Worm (Caenorhabditis elegans) whole organism, L4 larva: Measurements from ENCODE around the gene ceh-48.

Source experiments
- F26F4.8 ChIP-seq: fragments of 200-800 bp; sonication (Bioruptor generic); conservative IDR thresholded peaks from 2 replicates; pipeline ENCODE4 v1.3.6; 2022; ENCODE audit warnings: missing genetic modification characterization, missing compliant biosample characterization
- F37D6.2 ChIP-seq: sonication (generic microtip); optimal IDR thresholded peaks from 2 replicates; lab custom pipeline; 2016; ENCODE audit warnings: mild to moderate bottlenecking, missing genetic modification characterization, missing compliant biosample characterization
- F49E8.2 ChIP-seq: sonication (generic microtip); optimal IDR thresholded peaks from 2 replicates; lab custom pipeline; 2016; ENCODE audit warnings: missing compliant biosample characterization, mild to moderate bottlenecking, missing genetic modification characterization, borderline replicate concordance
- Y48G9A.11 ChIP-seq: fragments of 200-800 bp; sonication (Bioruptor generic); IDR thresholded peaks from 2 replicates; pipeline ENCODE4 v1.3.6; 2022; ENCODE audit warnings: missing genetic modification reagents, missing genetic modification characterization, missing compliant biosample characterization
- Y75B8A.6 ChIP-seq: fragments of 200-800 bp; sonication (Bioruptor generic); IDR thresholded peaks from 2 replicates; pipeline ENCODE4 v1.3.6; 2022; ENCODE audit warnings: missing genetic modification reagents, missing genetic modification characterization, missing compliant biosample characterization
- ZK337.2 ChIP-seq: fragments of 200-800 bp; sonication (Bioruptor generic); IDR thresholded peaks from 2 replicates; pipeline ENCODE4 v1.3.6; 2022; ENCODE audit warnings: missing genetic modification reagents, missing genetic modification characterization, missing compliant biosample characterization
- aha-1 ChIP-seq: fragments of 150-350 bp; peaks from one replicate; lab custom pipeline; 2014; ENCODE audit warnings: missing biosample characterization, missing genetic modification characterization
- attf-4 ChIP-seq: sonication (generic microtip); optimal IDR thresholded peaks from 3 replicates; lab custom pipeline; 2017; ENCODE audit warnings: missing biosample characterization, missing genetic modification characterization
- ctbp-1 ChIP-seq: fragments of 200-800 bp; sonication (Bioruptor generic); IDR thresholded peaks from 2 replicates; pipeline ENCODE4 v1.3.6; 2022; ENCODE audit warnings: missing genetic modification reagents, missing genetic modification characterization, missing compliant biosample characterization
- daf-16 ChIP-seq, 3 experiments: sonication (generic microtip); optimal IDR thresholded peaks; 2 replicates each; lab custom pipeline; 2016 to 2017; ENCODE audit warnings: missing genetic modification characterization in 3 of 3, missing genetic modification reagents in 3 of 3, mild to moderate bottlenecking in 2 of 3, missing compliant biosample characterization in 2 of 3, missing biosample characterization in 1 of 3, moderate library complexity in 1 of 3
- egl-43 ChIP-seq: fragments of 200-800 bp; sonication (Bioruptor generic); IDR thresholded peaks from 2 replicates; pipeline ENCODE4 v1.3.6; 2022; ENCODE audit warnings: missing genetic modification reagents, missing genetic modification characterization, missing compliant biosample characterization
- fkh-10 ChIP-seq: fragments of 150-350 bp; optimal IDR thresholded peaks from 2 replicates; lab custom pipeline; 2014; ENCODE audit warnings: missing biosample characterization, missing genetic modification reagents, missing genetic modification characterization
- gei-8 ChIP-seq: fragments of 200-800 bp; sonication (Bioruptor generic); optimal IDR thresholded peaks from 2 replicates; lab custom pipeline; 2018; ENCODE audit warnings: mild to moderate bottlenecking, missing genetic modification characterization, missing compliant biosample characterization
- hif-1 ChIP-seq, 2 experiments: sonication (generic microtip); optimal IDR thresholded peaks; 2 replicates each; lab custom pipeline; 2016 to 2017; ENCODE audit warnings: missing compliant biosample characterization in 2 of 2, missing genetic modification characterization in 2 of 2, missing genetic modification reagents in 2 of 2, missing genotype in 2 of 2, mild to moderate bottlenecking in 1 of 2
- hlh-30 ChIP-seq: sonication (generic microtip); optimal IDR thresholded peaks from 2 replicates; lab custom pipeline; 2017; ENCODE audit warnings: antibody characterized with exemption, mild to moderate bottlenecking, missing genetic modification characterization, missing compliant biosample characterization; ENCODE audit not compliant: insufficient read depth
- hmg-1.1 ChIP-seq: fragments of 200-800 bp; sonication (Bioruptor generic); IDR thresholded peaks from 2 replicates; pipeline ENCODE4 v1.3.6; 2022; ENCODE audit warnings: missing genetic modification reagents, missing genetic modification characterization, missing compliant biosample characterization
- lim-7 ChIP-seq: fragments of 200-800 bp; sonication (Bioruptor generic); IDR thresholded peaks from 2 replicates; pipeline ENCODE4 v1.3.6; 2022; ENCODE audit warnings: missing genetic modification characterization, missing compliant biosample characterization
- lin-15B ChIP-seq: fragments of 150-350 bp; sonication (generic microtip); optimal IDR thresholded peaks from 3 replicates; lab custom pipeline; 2014; ENCODE audit warnings: missing biosample characterization, missing genetic modification characterization
- lin-29 ChIP-seq: fragments of 200-800 bp; sonication (Bioruptor generic); IDR thresholded peaks from 2 replicates; pipeline ENCODE4 v1.3.6; 2022; ENCODE audit warnings: missing genetic modification reagents, missing genetic modification characterization, missing compliant biosample characterization
- lsy-2 ChIP-seq, 2 experiments: fragments of 150-350 bp in 1 of 2; sonication (generic microtip) in 1 of 2; optimal IDR thresholded peaks; 2 replicates each; lab custom pipeline; 2014 to 2017; ENCODE audit warnings: missing biosample characterization in 2 of 2, missing genetic modification characterization in 2 of 2
- madf-5 ChIP-seq, 2 experiments: fragments of 200-800 bp; sonication (Bioruptor generic); IDR thresholded peaks; 2 replicates each; pipeline ENCODE4 v1.3.6; 2022; ENCODE audit warnings: missing compliant biosample characterization in 2 of 2, missing genetic modification characterization in 2 of 2
- mdl-1 ChIP-seq, 2 experiments: fragments of 150-350 bp in 1 of 2; sonication (generic microtip) in 1 of 2; optimal IDR thresholded peaks; 2 replicates each; lab custom pipeline; 2014 to 2017; ENCODE audit warnings: missing biosample characterization in 2 of 2, missing genetic modification characterization in 2 of 2
- mep-1 ChIP-seq: fragments of 150-350 bp; sonication (generic microtip); optimal IDR thresholded peaks from 3 replicates; lab custom pipeline; 2014; ENCODE audit warnings: missing biosample characterization, missing genetic modification characterization
- nhr-10 ChIP-seq: fragments of 150-350 bp; optimal IDR thresholded peaks from 2 replicates; lab custom pipeline; 2014; ENCODE audit warnings: missing biosample characterization, missing genetic modification characterization
- nhr-11 ChIP-seq: fragments of 150-350 bp; optimal IDR thresholded peaks from 2 replicates; lab custom pipeline; 2014; ENCODE audit warnings: missing biosample characterization, missing genetic modification characterization
- nhr-25 ChIP-seq: sonication (generic microtip); optimal IDR thresholded peaks from 2 replicates; lab custom pipeline; 2017; ENCODE audit warnings: missing genetic modification characterization, mild to moderate bottlenecking, missing compliant biosample characterization, antibody characterized with exemption, moderate library complexity, borderline replicate concordance; ENCODE audit not compliant: insufficient read depth
- nhr-41 ChIP-seq: fragments of 200-800 bp; sonication (Bioruptor generic); IDR thresholded peaks from 2 replicates; pipeline ENCODE4 v1.3.6; 2022; ENCODE audit warnings: missing genetic modification reagents, missing genetic modification characterization, missing compliant biosample characterization
- nhr-42 ChIP-seq: fragments of 200-800 bp; sonication (Bioruptor generic); IDR thresholded peaks from 2 replicates; pipeline ENCODE4 v1.3.6; 2022; ENCODE audit warnings: missing genetic modification characterization, missing compliant biosample characterization
- nhr-6 ChIP-seq: fragments of 150-350 bp; optimal IDR thresholded peaks from 2 replicates; lab custom pipeline; 2014; ENCODE audit warnings: missing biosample characterization, missing genetic modification characterization
- pqm-1 ChIP-seq: sonication (generic microtip); optimal IDR thresholded peaks from 2 replicates; lab custom pipeline; 2017; ENCODE audit warnings: missing biosample characterization, missing genetic modification characterization
- rbr-2 ChIP-seq: sonication (generic microtip); optimal IDR thresholded peaks from 2 replicates; lab custom pipeline; 2016; ENCODE audit warnings: missing genotype, missing genetic modification characterization, missing compliant biosample characterization
- sdz-12 ChIP-seq: fragments of 200-800 bp; sonication (Bioruptor generic); optimal IDR thresholded peaks from 2 replicates; lab custom pipeline; 2018; ENCODE audit warnings: mild to moderate bottlenecking, missing genetic modification characterization, missing compliant biosample characterization
- set-16 ChIP-seq: fragments of 200-800 bp; sonication (Bioruptor generic); IDR thresholded peaks from 2 replicates; pipeline ENCODE4 v1.3.6; 2022; ENCODE audit warnings: missing genetic modification reagents, missing genetic modification characterization, missing compliant biosample characterization
- spr-1 ChIP-seq: sonication (generic microtip); optimal IDR thresholded peaks from 2 replicates; lab custom pipeline; 2016; ENCODE audit warnings: mild to moderate bottlenecking, missing genetic modification characterization, missing compliant biosample characterization
- zip-2 ChIP-seq: fragments of 150-350 bp; optimal IDR thresholded peaks from 2 replicates; lab custom pipeline; 2014; ENCODE audit warnings: missing biosample characterization, missing genetic modification characterization

The ceh-48 gene

DNA sequence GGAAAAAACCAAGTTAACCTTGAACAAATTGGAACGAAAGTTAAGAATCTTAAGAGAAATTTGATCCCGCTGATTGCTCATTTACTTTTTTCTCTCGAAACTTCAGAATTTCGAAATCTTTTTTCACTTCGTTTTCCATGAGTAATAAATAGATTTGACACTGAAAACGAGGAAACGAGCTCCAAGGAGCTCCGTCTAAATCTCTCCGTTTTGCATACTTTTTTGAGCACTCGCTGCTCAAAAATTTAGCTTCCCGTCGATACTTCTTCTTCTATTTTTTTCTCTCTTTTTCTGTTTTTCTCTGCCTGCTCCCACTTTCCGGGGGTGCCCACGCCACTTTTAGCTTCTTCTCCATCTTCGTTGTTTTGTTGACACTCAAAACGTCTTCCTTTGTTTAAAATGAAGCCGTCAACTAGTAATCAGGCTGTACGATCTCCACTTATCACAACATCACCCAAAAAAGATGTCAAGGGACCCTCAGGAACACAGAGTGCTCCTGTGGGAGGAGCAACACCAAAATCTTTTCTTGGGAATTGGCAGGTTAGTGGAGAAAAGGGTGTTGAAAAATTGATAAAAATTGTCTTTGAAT is 5.3 kb upstream of the ceh-48 start, which contains the start of gene C17H12.10 (continued):
- TF ChIP-seq lin-29 (GFP tag; lab: Robert Waterston, UW): no peak
- TF ChIP-seq lim-7 (GFP tag; lab: Robert Waterston, UW): no peak
- no peak for TF ChIP-seq nhr-42 (GFP tag; lab: Robert Waterston, UW)
- TF ChIP-seq gei-8 (GFP tag; lab: Kevin White, UChicago): no peak
- no peak for TF ChIP-seq attf-4 (tag; lab: Kevin White, UChicago)
- no peak for TF ChIP-seq lin-15B (tag; lab: Kevin White, UChicago)
- TF ChIP-seq F49E8.2 (tag; lab: Kevin White, UChicago): no peak
- peak; percentile 31 for TF ChIP-seq nhr-11
- TF ChIP-seq, all 104 proteins: peak for 9

- TF ChIP-seq zip-2: no peak
- peak in 1 of 2 experiments; percentile 47 for TF ChIP-seq mdl-1 (tag; optimal IDR thresholded peaks at IDR 0.05; lab: Kevin White, UChicago)
- peak; percentile 85 for TF ChIP-seq fkh-10 (GFP tag; lab: Kevin White, UChicago)
- TF ChIP-seq hmg-1.1 (GFP tag; lab: Robert Waterston, UW): peak; percentile 84
- TF ChIP-seq madf-5 (GFP tag; IDR thresholded peaks at IDR 0.05; lab: Robert Waterston, UW): no peak
- no peak for TF ChIP-seq nhr-10 (tag; lab: Kevin White, UChicago)
- TF ChIP-seq rbr-2: peak; percentile 72
- TF ChIP-seq nhr-25 (tag; lab: Kevin White, UChicago): no peak
- peak; percentile 36 for TF ChIP-seq hlh-30 (tag; lab: Kevin White, UChicago)
- no peak for TF ChIP-seq nhr-6 (tag; lab: Kevin White, UChicago)
- TF ChIP-seq Y48G9A.11 (GFP tag; lab: Robert Waterston, UW): no peak
- TF ChIP-seq mep-1 (tag; lab: Kevin White, UChicago): peak; percentile 71
- 0 out of 2 replicates have a peak, but pooled peaks have one; percentile 16 for TF ChIP-seq ZK337.2 (GFP tag; lab: Robert Waterston, UW)
- peak; percentile 69 for TF ChIP-seq ctbp-1
- no peak for TF ChIP-seq pqm-1 (tag; lab: Kevin White, UChicago)
- TF ChIP-seq attf-4 (tag; lab: Kevin White, UChicago): no peak
- TF ChIP-seq spr-1 (tag; lab: Kevin White, UChicago): no peak
- TF ChIP-seq F26F4.8 (GFP tag; lab: Robert Waterston, UW): 0 out of 2 replicates have a peak, but pooled peaks have one; percentile 16
- peak in 1 of 2 experiments; percentile 40 for TF ChIP-seq hif-1 (tag; optimal IDR thresholded peaks at IDR 0.05; lab: Kevin White, UChicago)
- no peak for TF ChIP-seq sdz-12 (GFP tag; lab: Kevin White, UChicago)
- peak; percentile 99 for TF ChIP-seq aha-1 (tag; lab: Kevin White, UChicago)
- TF ChIP-seq lsy-2 (tag; optimal IDR thresholded peaks at IDR 0.05; lab: Kevin White, UChicago): peak; percentile 11 to 66
- TF ChIP-seq egl-43 (GFP tag; lab: Robert Waterston, UW): no peak
- TF ChIP-seq F37D6.2 (tag; lab: Kevin White, UChicago): peak; percentile 60
- TF ChIP-seq, all 104 proteins: peak for 13
These were observed 2.2 kb upstream of the ceh-48 start for ce11 chrIV:6809756-6810155.

DNA sequence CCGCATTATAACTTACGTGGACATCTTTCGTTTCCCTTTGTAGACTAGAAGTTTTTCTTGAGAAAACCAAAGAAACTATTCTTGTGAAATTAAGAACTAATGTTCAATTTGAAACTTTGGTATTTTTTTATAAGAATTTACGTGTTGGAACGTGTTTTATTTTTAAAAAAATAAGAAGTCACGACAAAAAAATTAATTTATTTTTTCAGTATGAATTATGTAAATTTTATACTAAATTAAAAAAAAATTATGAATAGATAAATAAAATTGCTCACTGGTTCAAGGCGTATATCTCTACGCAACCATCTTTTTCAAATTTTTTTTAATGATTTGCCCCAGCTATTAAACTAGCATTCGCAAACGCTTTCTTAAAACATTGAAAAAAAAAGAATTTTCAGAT is 5.6 kb downstream of the ceh-48 start, which contains the start of gene C17H12.5:
Gene C17H12.5, minus strand, starts transcription at position 101 of the 400 bp plus-strand sequence.
- TF ChIP-seq nhr-41 (GFP tag; lab: Robert Waterston, UW) (no peak), set-16 (no peak), Y75B8A.6 (GFP tag; lab: Robert Waterston, UW) (no peak), F26F4.8 (GFP tag; lab: Robert Waterston, UW) (no peak), daf-16 (GFP tag; optimal IDR thresholded peaks at IDR 0.05; lab: Kevin White, UChicago) (no peak), daf-16 (tag; optimal IDR thresholded peaks at IDR 0.05; lab: Kevin White, UChicago) (no peak), mep-1 (tag; lab: Kevin White, UChicago) (no peak)
